Worm (Caenorhabditis elegans): ENCODE data around the gene bgal-1.

Gene bgal-1

ce11 chrV:11254980-11255379 is 29.2 kb upstream of the bgal-1 start, which contains the start of gene srsx-31:
Gene srsx-31, minus strand, starts transcription at chrV:11255080.
- TF ChIP-seq nhr-10 (tag; optimal IDR thresholded peaks at IDR 0.05): no peak
- TF ChIP-seq F13H6.1 (tag; optimal IDR thresholded peaks at IDR 0.05): no peak
- TF ChIP-seq elt-3 (tag; optimal IDR thresholded peaks at IDR 0.05): no peak
- TF ChIP-seq C34F6.9 (tag; optimal IDR thresholded peaks at IDR 0.05): no peak
- TF ChIP-seq crh-2 (tag; optimal IDR thresholded peaks at IDR 0.05): no peak
- no peak for TF ChIP-seq snpc-4 (tag; optimal IDR thresholded peaks at IDR 0.05)
- TF ChIP-seq ZK546.5 (tag; optimal IDR thresholded peaks at IDR 0.05): no peak
- TF ChIP-seq nhr-6 (tag; optimal IDR thresholded peaks at IDR 0.05): no peak
- TF ChIP-seq lsy-2 (tag; optimal IDR thresholded peaks at IDR 0.05): no peak

- TF ChIP-seq nhr-11 (tag; optimal IDR thresholded peaks at IDR 0.05) (no peak), ceh-82 (tag; optimal IDR thresholded peaks at IDR 0.05) (no peak), mbf-1 (tag; optimal IDR thresholded peaks at IDR 0.05) (no peak), aly-2 (tag; optimal IDR thresholded peaks at IDR 0.05) (no peak), Y55F3AM.14 (GFP tag; optimal IDR thresholded peaks at IDR 0.05) (no peak), gmeb-1 (tag; optimal IDR thresholded peaks at IDR 0.05) (no peak), lin-13 (GFP tag; optimal IDR thresholded peaks at IDR 0.05) (no peak), lsy-2 (tag; optimal IDR thresholded peaks at IDR 0.05) (no peak), sma-3 (GFP tag; optimal IDR thresholded peaks at IDR 0.05) (no peak), ztf-11 (tag; optimal IDR thresholded peaks at IDR 0.05) (no peak), zag-1 (tag; optimal IDR thresholded peaks at IDR 0.05) (no peak), ztf-4 (tag; optimal IDR thresholded peaks at IDR 0.05) (no peak), unc-39 (tag; optimal IDR thresholded peaks at IDR 0.05) (no peak), nhr-77 (tag; optimal IDR thresholded peaks at IDR 0.05) (no peak), blmp-1 (tag; optimal IDR thresholded peaks at IDR 0.05; ENCODE audit: insufficient read depth) (no peak), nhr-23 (tag; optimal IDR thresholded peaks at IDR 0.05) (no peak), dmd-4 (tag; optimal IDR thresholded peaks at IDR 0.05) (no peak), lin-11 (tag; optimal IDR thresholded peaks at IDR 0.05) (no peak)
Measured at ce11 chrV:11252429-11252828, 26.6 kb upstream of the bgal-1 start, which contains the start of gene srsx-33. Gene srsx-33, minus strand, starts transcription at chrV:11252529.

DNA sequence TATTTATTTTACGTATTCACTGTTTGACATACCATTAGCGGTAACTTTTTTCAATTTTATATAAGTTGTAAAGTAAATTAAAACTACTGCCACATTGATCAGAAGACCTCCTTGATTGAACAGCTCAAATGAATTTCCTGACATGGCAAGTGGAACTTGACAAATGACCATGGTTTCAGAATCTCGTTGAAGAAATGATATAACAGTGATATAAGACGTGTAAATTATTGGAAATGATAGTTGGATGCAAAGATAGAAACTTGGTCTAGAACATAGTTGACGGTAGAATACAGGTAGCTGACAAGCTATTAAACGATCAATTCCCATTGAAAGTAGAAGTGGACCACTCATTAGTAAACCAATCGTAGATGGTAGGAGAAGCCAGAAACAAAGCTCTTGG is 26.0 kb upstream of the bgal-1 start:
- no peak for TF ChIP-seq egl-27 (tag; optimal IDR thresholded peaks at IDR 0.05)
- TF ChIP-seq crh-2 (tag; optimal IDR thresholded peaks at IDR 0.05): no peak
- no peak for TF ChIP-seq elt-1 (tag; optimal IDR thresholded peaks at IDR 0.05)
- TF ChIP-seq ama-1 (optimal IDR thresholded peaks at IDR 0.05): no peak
- no peak for TF ChIP-seq ztf-11 (tag; optimal IDR thresholded peaks at IDR 0.05)
- TF ChIP-seq gmeb-1 (tag; optimal IDR thresholded peaks at IDR 0.05): no peak
- TF ChIP-seq alr-1 (tag; optimal IDR thresholded peaks at IDR 0.05): no peak

ce11 chrV:11250735-11251134 is 24.9 kb upstream of the bgal-1 start, which contains the start of gene T19B10.12:
Gene T19B10.12, plus strand, starts transcription at chrV:11251035.
- TF ChIP-seq ztf-4 (tag; optimal IDR thresholded peaks at IDR 0.05) (no peak), lsy-2 (tag; optimal IDR thresholded peaks at IDR 0.05) (no peak), ama-1 (optimal IDR thresholded peaks at IDR 0.05) (no peak), lin-13 (GFP tag; optimal IDR thresholded peaks at IDR 0.05) (no peak), ztf-11 (tag; optimal IDR thresholded peaks at IDR 0.05) (no peak), mbf-1 (tag; optimal IDR thresholded peaks at IDR 0.05) (no peak), unc-62 (GFP tag; optimal IDR thresholded peaks at IDR 0.05) (no peak), nhr-23 (tag; optimal IDR thresholded peaks at IDR 0.05) (no peak), alr-1 (tag; optimal IDR thresholded peaks at IDR 0.05) (no peak), dmd-4 (tag; optimal IDR thresholded peaks at IDR 0.05) (no peak), lin-11 (tag; optimal IDR thresholded peaks at IDR 0.05) (no peak), R02D3.7 (tag; optimal IDR thresholded peaks at IDR 0.05) (no peak), sma-3 (GFP tag; optimal IDR thresholded peaks at IDR 0.05) (no peak), nhr-10 (tag; optimal IDR thresholded peaks at IDR 0.05) (no peak), skn-1 (tag; optimal IDR thresholded peaks at IDR 0.05) (no peak), aly-2 (tag; optimal IDR thresholded peaks at IDR 0.05) (no peak)

DNA sequence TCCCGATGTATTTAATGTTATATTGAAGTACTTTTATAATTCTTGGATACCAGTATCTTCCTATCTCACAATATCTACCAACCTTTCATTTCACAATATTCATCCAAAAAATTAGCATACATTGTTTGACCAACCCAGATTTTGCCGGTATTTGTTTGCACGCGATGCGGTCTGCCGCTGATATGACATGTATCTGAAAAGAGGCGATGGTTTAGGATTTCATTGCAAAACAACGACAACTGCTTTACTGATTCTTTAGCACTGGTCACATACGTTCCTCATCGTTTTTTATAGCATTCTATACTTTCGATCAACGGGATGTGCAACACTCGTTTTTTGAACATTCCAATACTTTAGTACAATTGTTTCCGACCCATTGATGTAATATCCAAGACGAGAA is 22.0 kb upstream of the bgal-1 start, which contains the start of gene mam-4:
TSS of gene mam-4 (plus strand) at position 301 of the 400 bp plus-strand sequence.
- TF ChIP-seq ztf-11 (tag; optimal IDR thresholded peaks at IDR 0.05) (no peak), crh-2 (tag; optimal IDR thresholded peaks at IDR 0.05) (no peak), nhr-77 (tag; optimal IDR thresholded peaks at IDR 0.05) (no peak), gmeb-1 (tag; optimal IDR thresholded peaks at IDR 0.05) (no peak), unc-39 (tag; optimal IDR thresholded peaks at IDR 0.05) (no peak), ceh-82 (tag; optimal IDR thresholded peaks at IDR 0.05) (no peak), nhr-21 (tag; optimal IDR thresholded peaks at IDR 0.05) (no peak), ama-1 (optimal IDR thresholded peaks at IDR 0.05) (no peak), peb-1 (tag; optimal IDR thresholded peaks at IDR 0.05) (no peak), zag-1 (tag; optimal IDR thresholded peaks at IDR 0.05) (no peak), elt-3 (tag; optimal IDR thresholded peaks at IDR 0.05) (no peak), mab-5 (tag; optimal IDR thresholded peaks at IDR 0.05) (no peak), nhr-10 (tag; optimal IDR thresholded peaks at IDR 0.05) (no peak), ztf-4 (tag; optimal IDR thresholded peaks at IDR 0.05) (no peak), R02D3.7 (tag; optimal IDR thresholded peaks at IDR 0.05) (no peak), F13H6.1 (tag; optimal IDR thresholded peaks at IDR 0.05) (no peak), ceh-16 (tag; optimal IDR thresholded peaks at IDR 0.05) (no peak)

Measured in whole organism, L2 larva.